Worm (Caenorhabditis elegans) whole organism, midembryonic: Measurements from ENCODE around the gene F10D7.4.

Experiments used
- cog-1 ChIP-seq: sonication (generic microtip); optimal IDR thresholded peaks from 2 replicates; lab custom pipeline; 2016; ENCODE audit warnings: missing genetic modification characterization, missing compliant biosample characterization
- flt-1 ChIP-seq: fragments of 200-800 bp; sonication (Bioruptor generic); IDR thresholded peaks from 2 replicates; pipeline ENCODE4 v1.3.6; 2022; ENCODE audit warnings: missing genetic modification characterization, missing compliant biosample characterization
- klf-2 ChIP-seq: fragments of 200-800 bp; sonication (Bioruptor generic); conservative IDR thresholded peaks from 2 replicates; pipeline ENCODE4 v1.3.6; 2022; ENCODE audit warnings: missing genetic modification reagents, missing genetic modification characterization, missing compliant biosample characterization
- med-1 ChIP-seq: sonication (generic microtip); optimal IDR thresholded peaks from 2 replicates; lab custom pipeline; 2017; ENCODE audit warnings: missing genetic modification characterization, mild to moderate bottlenecking, missing compliant biosample characterization, antibody characterized with exemption, missing genetic modification reagents; ENCODE audit not compliant: insufficient read depth
- ztf-29 ChIP-seq: fragments of 200-800 bp; sonication (Bioruptor generic); IDR thresholded peaks from 2 replicates; pipeline ENCODE4 v1.3.6; 2022; ENCODE audit warnings: missing genetic modification reagents, missing genetic modification characterization, missing compliant biosample characterization

- TF ChIP-seq med-1 (GFP tag; lab: Kevin White, UChicago) (no peak), flt-1 (GFP tag; lab: Robert Waterston, UW) (no peak), cog-1 (tag; lab: Kevin White, UChicago) (no peak), klf-2 (GFP tag; lab: Robert Waterston, UW) (no peak), ztf-29 (GFP tag; lab: Robert Waterston, UW) (no peak)
Observed at ce11 chrX:17400425-17400824, 18.6 kb upstream of the F10D7.4 start.
